Fruit fly (Drosophila melanogaster): ENCODE data around the gene eIF2alpha.

The eIF2alpha gene

dm6 chrX:16403811-16404420 is 42.9 kb downstream of the eIF2alpha start (continued):
- TF ChIP-seq net (GFP tag; optimal IDR thresholded peaks at IDR 0.05): peak; percentile 73
- TF ChIP-seq CG6163 (GFP tag; IDR thresholded peaks at IDR 0.05): peak; percentile 82
- no peak for TF ChIP-seq Eip75B (GFP tag; optimal IDR thresholded peaks at IDR 0.05)
- TF ChIP-seq CG34406 (GFP tag; optimal IDR thresholded peaks at IDR 0.05): peak; percentile 64
- TF ChIP-seq Eip93F (GFP tag; optimal IDR thresholded peaks at IDR 0.05): peak; percentile 45
- TF ChIP-seq CG6276 (GFP tag; optimal IDR thresholded peaks at IDR 0.05): no peak
- peak; percentile 79 for TF ChIP-seq CG11294 (GFP tag; IDR thresholded peaks at IDR 0.05)
- no peak for TF ChIP-seq esn (GFP tag; optimal IDR thresholded peaks at IDR 0.05)
- TF ChIP-seq CG10631 (GFP tag; optimal IDR thresholded peaks at IDR 0.05): peak; percentile 53
- peak; percentile 80 for TF ChIP-seq pdm3 (GFP tag; optimal IDR thresholded peaks at IDR 0.05)
- TF ChIP-seq CG11762 (GFP tag; optimal IDR thresholded peaks at IDR 0.05; ENCODE audit: insufficient read depth): peak; percentile 54
- TF ChIP-seq acj6 (GFP tag; optimal IDR thresholded peaks at IDR 0.05): no peak
- TF ChIP-seq topi (GFP tag; optimal IDR thresholded peaks at IDR 0.05): no peak
- no peak for TF ChIP-seq CG6854 (GFP tag; optimal IDR thresholded peaks at IDR 0.05)
- TF ChIP-seq CG3919 (GFP tag; optimal IDR thresholded peaks at IDR 0.05): peak; percentile 74
- TF ChIP-seq OdsH (GFP tag; optimal IDR thresholded peaks at IDR 0.05): no peak
- TF ChIP-seq CG31627 (GFP tag; optimal IDR thresholded peaks at IDR 0.05): peak; percentile 46
- no peak for TF ChIP-seq salr (GFP tag; optimal IDR thresholded peaks at IDR 0.05)
- TF ChIP-seq Blimp-1 (GFP tag; optimal IDR thresholded peaks at IDR 0.05): no peak
- TF ChIP-seq fd85E (GFP tag; optimal IDR thresholded peaks at IDR 0.05): no peak
- no peak for TF ChIP-seq fkh (GFP tag; optimal IDR thresholded peaks at IDR 0.05)
- peak; percentile 41 for TF ChIP-seq CG7368 (GFP tag; optimal IDR thresholded peaks at IDR 0.05)
- no peak for TF ChIP-seq Sox14 (GFP tag; optimal IDR thresholded peaks at IDR 0.05)
- peak; percentile 41 for TF ChIP-seq CG16779 (tag; optimal IDR thresholded peaks at IDR 0.05)
- TF ChIP-seq dac (GFP tag; optimal IDR thresholded peaks at IDR 0.05): peak; percentile 38
- TF ChIP-seq vri (GFP tag; optimal IDR thresholded peaks at IDR 0.05): peak; percentile 90

Data from whole organism, prepupa.